Fruit fly (Drosophila melanogaster) whole organism, embryonic: Measurements from ENCODE around the gene Cpr64Ad.

ENCODE experiments used
- BEAF-32 ChIP-seq: fragments of 200-800 bp; sonication (Bioruptor generic); optimal IDR thresholded peaks from 3 replicates; lab custom pipeline; 2017; ENCODE audit warnings: missing biosample characterization, missing genetic modification characterization, mild to moderate bottlenecking, moderate library complexity, missing genetic modification reagents
- C15 ChIP-seq: fragments of 200-800 bp; sonication (Bioruptor generic); IDR thresholded peaks from 3 replicates; pipeline ENCODE4 v1.3.6; 2022; ENCODE audit warnings: missing biosample characterization, missing genetic modification characterization
- CG10209 ChIP-seq: fragments of 200-800 bp; sonication (Bioruptor generic); optimal IDR thresholded peaks from 3 replicates; lab custom pipeline; 2017; ENCODE audit warnings: missing biosample characterization, mild to moderate bottlenecking, missing genetic modification characterization, missing genetic modification reagents
- CG1024 ChIP-seq: fragments of 200-800 bp; sonication (Bioruptor generic); IDR thresholded peaks from 2 replicates; pipeline ENCODE4 v1.3.6; 2022; ENCODE audit warnings: missing biosample characterization, missing genetic modification characterization
- CG10654 ChIP-seq: fragments of 200-800 bp; sonication (Bioruptor generic); optimal IDR thresholded peaks from 2 replicates; lab custom pipeline; 2016; ENCODE audit warnings: missing biosample characterization, missing genetic modification characterization
- CG11456 ChIP-seq: fragments of 200-800 bp; sonication (Bioruptor generic); IDR thresholded peaks from 3 replicates; pipeline ENCODE4 v1.3.6; 2022; ENCODE audit warnings: missing biosample characterization, missing genetic modification characterization
- CG13424 ChIP-seq: fragments of 200-800 bp; sonication (Bioruptor generic); optimal IDR thresholded peaks from 2 replicates; lab custom pipeline; 2019; ENCODE audit warnings: missing biosample characterization, mild to moderate bottlenecking, missing genetic modification characterization, moderate library complexity
- CG14667 ChIP-seq: fragments of 200-800 bp; sonication (Bioruptor generic); IDR thresholded peaks from 2 replicates; pipeline ENCODE4 v1.3.6; 2022; ENCODE audit warnings: missing biosample characterization, missing genetic modification characterization
- CG14860 ChIP-seq: fragments of 200-800 bp; sonication (Bioruptor generic); IDR thresholded peaks from 3 replicates; pipeline ENCODE4 v1.3.6; 2022; ENCODE audit warnings: missing biosample characterization, missing genetic modification characterization; ENCODE audit not compliant: partially characterized antibody
- CG15269 ChIP-seq: fragments of 200-800 bp; sonication (Bioruptor generic); optimal IDR thresholded peaks from 2 replicates; lab custom pipeline; 2018; ENCODE audit warnings: missing biosample characterization, mild to moderate bottlenecking, missing genetic modification characterization, moderate library complexity
- CG17612 ChIP-seq: fragments of 200-800 bp; sonication (Bioruptor generic); IDR thresholded peaks from 2 replicates; pipeline ENCODE4 v1.3.6; 2022; ENCODE audit warnings: missing biosample characterization, missing genetic modification characterization
- CG17912 ChIP-seq: fragments of 200-800 bp; sonication (Bioruptor generic); optimal IDR thresholded peaks from 2 replicates; lab custom pipeline; 2018; ENCODE audit warnings: missing biosample characterization, mild to moderate bottlenecking, missing genetic modification characterization
- CG2199 ChIP-seq: fragments of 200-800 bp; sonication (Bioruptor generic); IDR thresholded peaks from 3 replicates; pipeline ENCODE4 v1.3.6; 2022; ENCODE audit warnings: missing biosample characterization, missing genetic modification characterization
- CG2712 ChIP-seq: fragments of 200-800 bp; optimal IDR thresholded peaks from 3 replicates; lab custom pipeline; 2019; ENCODE audit warnings: missing biosample characterization, mild to moderate bottlenecking, missing genetic modification characterization, moderate library complexity
- CG30431 ChIP-seq: fragments of 200-800 bp; sonication (Bioruptor generic); optimal IDR thresholded peaks from 2 replicates; lab custom pipeline; 2017; ENCODE audit warnings: missing biosample characterization, missing genetic modification characterization
- CG8290 ChIP-seq, 3 experiments: fragments of 200-800 bp; sonication (Bioruptor generic); optimal IDR thresholded peaks; 2 replicates each; lab custom pipeline; 2016 to 2019; ENCODE audit warnings: missing biosample characterization in 3 of 3, missing genetic modification characterization in 3 of 3, mild to moderate bottlenecking in 2 of 3, moderate library complexity in 1 of 3
- CG8359 ChIP-seq: fragments of 200-800 bp; sonication (Bioruptor generic); optimal IDR thresholded peaks from 2 replicates; lab custom pipeline; 2017; ENCODE audit warnings: missing biosample characterization, mild to moderate bottlenecking, missing genetic modification characterization, borderline replicate concordance
- CG9215 ChIP-seq: fragments of 200-800 bp; sonication (Bioruptor generic); IDR thresholded peaks from 2 replicates; pipeline ENCODE4 v1.3.6; 2022; ENCODE audit warnings: missing biosample characterization, missing genetic modification characterization
- Ets65A ChIP-seq: fragments of 200-800 bp; sonication (Bioruptor generic); peaks from one replicate; lab custom pipeline; 2016; ENCODE audit warnings: missing biosample characterization, missing genetic modification characterization
- H15 ChIP-seq: fragments of 200-800 bp; sonication (Bioruptor generic); IDR thresholded peaks from 3 replicates; pipeline ENCODE4 v1.3.6; 2022; ENCODE audit warnings: missing biosample characterization, missing genetic modification characterization
- HLH54F ChIP-seq: fragments of 200-800 bp; sonication (Bioruptor generic); optimal IDR thresholded peaks from 3 replicates; lab custom pipeline; 2016; ENCODE audit warnings: missing biosample characterization, missing genetic modification characterization
- HmgZ ChIP-seq: fragments of 200-800 bp; sonication (Bioruptor generic); optimal IDR thresholded peaks from 2 replicates; lab custom pipeline; 2018; ENCODE audit warnings: missing biosample characterization, mild to moderate bottlenecking, missing genetic modification characterization
- Hsf ChIP-seq: fragments of 200-800 bp; sonication (Bioruptor generic); optimal IDR thresholded peaks from 3 replicates; lab custom pipeline; 2016; ENCODE audit warnings: missing biosample characterization, missing genetic modification characterization
- Mad ChIP-seq: fragments of 200-800 bp; sonication (Bioruptor generic); optimal IDR thresholded peaks from 2 replicates; lab custom pipeline; 2016; ENCODE audit warnings: missing biosample characterization, missing genetic modification characterization
- Max ChIP-seq: fragments of 200-800 bp; sonication (Bioruptor generic); optimal IDR thresholded peaks from 2 replicates; lab custom pipeline; 2016; ENCODE audit warnings: missing biosample characterization, mild to moderate bottlenecking, missing genetic modification characterization
- NfI ChIP-seq: fragments of 200-800 bp; sonication (Bioruptor generic); optimal IDR thresholded peaks from 3 replicates; lab custom pipeline; 2018; ENCODE audit warnings: missing biosample characterization, mild to moderate bottlenecking, missing genetic modification characterization, moderate library complexity
- TFAM ChIP-seq: fragments of 200-800 bp; sonication (Bioruptor generic); optimal IDR thresholded peaks from 2 replicates; lab custom pipeline; 2017; ENCODE audit warnings: missing biosample characterization, missing genetic modification characterization, inconsistent platforms
- Xbp1 ChIP-seq: fragments of 200-800 bp; sonication (Bioruptor generic); optimal IDR thresholded peaks from 3 replicates; lab custom pipeline; 2016; ENCODE audit warnings: missing biosample characterization, mild to moderate bottlenecking, missing genetic modification characterization
- ab ChIP-seq: fragments of 200-800 bp; sonication (Bioruptor generic); optimal IDR thresholded peaks from 2 replicates; lab custom pipeline; 2016; ENCODE audit warnings: missing biosample characterization, missing genetic modification characterization
- amos ChIP-seq: fragments of 200-800 bp; sonication (Bioruptor generic); IDR thresholded peaks from 2 replicates; pipeline ENCODE4 v1.3.6; 2022; ENCODE audit warnings: missing biosample characterization, missing genetic modification characterization; ENCODE audit not compliant: partially characterized antibody
- cad ChIP-seq: fragments of >200 bp; optimal IDR thresholded peaks from 2 replicates; lab custom pipeline; 2017; ENCODE audit warnings: missing biosample characterization, missing genetic modification characterization
- danr ChIP-seq: fragments of 200-800 bp; sonication (Bioruptor generic); IDR thresholded peaks from 2 replicates; pipeline ENCODE4 v1.3.6; 2022; ENCODE audit warnings: missing biosample characterization, missing genetic modification characterization
- dmrt11E ChIP-seq: fragments of 200-800 bp; sonication (Bioruptor generic); optimal IDR thresholded peaks from 3 replicates; lab custom pipeline; 2018; ENCODE audit warnings: missing biosample characterization, mild to moderate bottlenecking, missing genetic modification characterization, moderate library complexity
- dysf ChIP-seq: fragments of 200-800 bp; sonication (Bioruptor generic); IDR thresholded peaks from 3 replicates; pipeline ENCODE4 v1.3.6; 2022; ENCODE audit warnings: missing biosample characterization, missing genetic modification characterization
- esg ChIP-seq: fragments of 200-800 bp; sonication (Bioruptor generic); conservative IDR thresholded peaks from 2 replicates; pipeline ENCODE4 v1.3.6; 2022; ENCODE audit warnings: missing biosample characterization, missing genetic modification characterization
- fd102C ChIP-seq: fragments of 200-800 bp; sonication (Bioruptor generic); optimal IDR thresholded peaks from 2 replicates; lab custom pipeline; 2018; ENCODE audit warnings: missing biosample characterization, mild to moderate bottlenecking, missing genetic modification characterization, moderate library complexity
- hbn ChIP-seq: fragments of 200-800 bp; sonication (Bioruptor generic); IDR thresholded peaks from 2 replicates; pipeline ENCODE4 v1.3.6; 2022; ENCODE audit warnings: missing biosample characterization, missing genetic modification characterization; ENCODE audit not compliant: partially characterized antibody
- ind ChIP-seq: fragments of 200-800 bp; sonication (Bioruptor generic); optimal IDR thresholded peaks from 3 replicates; lab custom pipeline; 2016; ENCODE audit warnings: missing biosample characterization, missing genetic modification characterization
- klu ChIP-seq: fragments of 200-800 bp; sonication (Bioruptor generic); IDR thresholded peaks from 2 replicates; pipeline ENCODE4 v1.3.6; 2022; ENCODE audit warnings: missing biosample characterization, missing genetic modification characterization
- odd ChIP-seq: fragments of 200-800 bp; sonication (Bioruptor generic); optimal IDR thresholded peaks from 2 replicates; lab custom pipeline; 2017; ENCODE audit warnings: missing biosample characterization, mild to moderate bottlenecking, missing genetic modification characterization
- ranshi ChIP-seq: fragments of 200-800 bp; sonication (Bioruptor generic); IDR thresholded peaks from 2 replicates; pipeline ENCODE4 v1.3.6; 2022; ENCODE audit warnings: missing biosample characterization, missing genetic modification characterization
- ro ChIP-seq: fragments of 200-800 bp; sonication (Bioruptor generic); IDR thresholded peaks from 2 replicates; pipeline ENCODE4 v1.3.6; 2022; ENCODE audit warnings: missing biosample characterization, missing genetic modification characterization
- salm ChIP-seq: fragments of 200-800 bp; sonication (Bioruptor generic); optimal IDR thresholded peaks from 2 replicates; lab custom pipeline; 2018; ENCODE audit warnings: missing biosample characterization, mild to moderate bottlenecking, missing genetic modification characterization
- sens ChIP-seq: fragments of 200-800 bp; sonication (Bioruptor generic); peaks from one replicate; lab custom pipeline; 2016; ENCODE audit warnings: missing biosample characterization, missing genetic modification characterization
- seq ChIP-seq: fragments of 200-800 bp; sonication (Bioruptor generic); IDR thresholded peaks from 2 replicates; pipeline ENCODE4 v1.3.6; 2022; ENCODE audit warnings: missing biosample characterization, missing genetic modification characterization
- sob ChIP-seq: fragments of 200-800 bp; sonication (Bioruptor generic); IDR thresholded peaks from 2 replicates; pipeline ENCODE4 v1.3.6; 2022; ENCODE audit warnings: missing biosample characterization, missing genetic modification characterization
- tgo ChIP-seq: fragments of 200-800 bp; sonication (Bioruptor generic); IDR thresholded peaks from 3 replicates; pipeline ENCODE4 v1.3.6; 2022; ENCODE audit warnings: missing biosample characterization, missing genetic modification characterization
- unpg ChIP-seq: fragments of 200-800 bp; sonication (Bioruptor generic); optimal IDR thresholded peaks from 3 replicates; lab custom pipeline; 2018; ENCODE audit warnings: missing biosample characterization, mild to moderate bottlenecking, missing genetic modification characterization, moderate library complexity
- vfl ChIP-seq: fragments of 200-800 bp; sonication (Bioruptor generic); optimal IDR thresholded peaks from 2 replicates; lab custom pipeline; 2016; ENCODE audit warnings: missing biosample characterization, missing genetic modification characterization
- wor ChIP-seq: fragments of 200-800 bp; sonication (Bioruptor generic); IDR thresholded peaks from 2 replicates; pipeline ENCODE4 v1.3.6; 2022; ENCODE audit warnings: missing biosample characterization, missing genetic modification characterization
- yki ChIP-seq: fragments of >200 bp; optimal IDR thresholded peaks from 3 replicates; lab custom pipeline; 2018

Gene Cpr64Ad

dm6 chr3L:4254301-4254834, 39.2 kb downstream of the Cpr64Ad start, which contains the start of the genes ago and CG1265 (continued):
- peak; percentile 50 for TF ChIP-seq ranshi (GFP tag; lab: Robert Waterston, UW)
- no peak for TF ChIP-seq CG2199 (GFP tag; lab: Robert Waterston, UW)
- no peak for TF ChIP-seq CG17612
- TF ChIP-seq ind (GFP tag; lab: Kevin White, UChicago) = peak; percentile 28
- TF ChIP-seq dmrt11E (tag; lab: Kevin White, UChicago) = peak; percentile 23
- TF ChIP-seq HmgZ (tag; lab: Kevin White, UChicago) = no peak
- TF ChIP-seq CG1024 (GFP tag; lab: Robert Waterston, UW) = peak; percentile 32; the same call in 1 of the 2 replicates
- TF ChIP-seq CG10654 (GFP tag; lab: Kevin White, UChicago) = peak; percentile 28
- TF ChIP-seq cad = no peak
- peak; percentile 69 for TF ChIP-seq CG2712 (tag; lab: Kevin White, UChicago)
- 0 out of 2 replicates have a peak, but pooled peaks have one; percentile 7 for TF ChIP-seq esg (GFP tag; lab: Robert Waterston, UW)
- TF ChIP-seq klu (GFP tag; lab: Robert Waterston, UW) = peak; percentile 16; the same call in 1 of the 2 replicates
- TF ChIP-seq Hsf (GFP tag; lab: Kevin White, UChicago) = peak; percentile 5
- TF ChIP-seq ro = no peak
- TF ChIP-seq NfI (GFP tag; lab: Kevin White, UChicago) = peak; percentile 49
- TF ChIP-seq Ets65A = peak; percentile 63
- peak; percentile 57 for TF ChIP-seq CG13424 (tag; lab: Kevin White, UChicago)
- peak; percentile 72 for TF ChIP-seq CG17912 (GFP tag; lab: Kevin White, UChicago)
- TF ChIP-seq dysf (GFP tag; lab: Robert Waterston, UW) = peak; percentile 40; the same call in 1 of the 3 replicates
- TF ChIP-seq CG14667 (GFP tag; lab: Robert Waterston, UW) = peak; percentile 46; the same call in 1 of the 2 replicates
- peak; percentile 26 for TF ChIP-seq HLH54F (GFP tag; lab: Kevin White, UChicago)
- TF ChIP-seq H15 = peak; percentile 31; the same call in 1 of the 3 replicates
- no peak for TF ChIP-seq Max (GFP tag; lab: Kevin White, UChicago)
- TF ChIP-seq yki (lab: Kevin White, UChicago) = no peak
- TF ChIP-seq hbn (GFP tag; lab: Robert Waterston, UW) = no peak
- peak; percentile 29 for TF ChIP-seq Xbp1
- peak; percentile 67 for TF ChIP-seq BEAF-32 (GFP tag; lab: Kevin White, UChicago)
- no peak for TF ChIP-seq CG30431 (GFP tag; lab: Kevin White, UChicago)
- no peak for TF ChIP-seq CG8290 (GFP tag; optimal IDR thresholded peaks at IDR 0.05; lab: Kevin White, UChicago)
- peak in 1 of 2 experiments; percentile 53 for TF ChIP-seq CG8290 (tag; optimal IDR thresholded peaks at IDR 0.05; lab: Kevin White, UChicago)
- no peak for TF ChIP-seq TFAM
- peak; percentile 46 for TF ChIP-seq CG9215
- peak; percentile 52 for TF ChIP-seq CG15269 (tag; lab: Kevin White, UChicago)
- TF ChIP-seq vfl (GFP tag; lab: Kevin White, UChicago) = no peak
- TF ChIP-seq ab (GFP tag; lab: Kevin White, UChicago) = peak; percentile 14
- peak; percentile 61 for TF ChIP-seq amos (GFP tag; lab: Robert Waterston, UW)
- no peak for TF ChIP-seq danr (GFP tag; lab: Robert Waterston, UW)
- TF ChIP-seq C15 (GFP tag; lab: Robert Waterston, UW) = no peak
- peak; percentile 15; the same call in 1 of the 2 replicates for TF ChIP-seq sob (GFP tag; lab: Robert Waterston, UW)
- TF ChIP-seq fd102C = no peak
- no peak for TF ChIP-seq seq (GFP tag; lab: Robert Waterston, UW)
- TF ChIP-seq CG11456 (GFP tag; lab: Robert Waterston, UW) = peak; percentile 78
- TF ChIP-seq Mad = peak; percentile 10
- no peak for TF ChIP-seq salm (tag; lab: Kevin White, UChicago)
- TF ChIP-seq wor = no peak
- 0 out of 3 replicates have a peak, but pooled peaks have one; percentile 4 for TF ChIP-seq CG14860 (GFP tag; lab: Robert Waterston, UW)
- peak; percentile 7 for TF ChIP-seq unpg (GFP tag; lab: Kevin White, UChicago)
- peak; percentile 15; the same call in 1 of the 3 replicates for TF ChIP-seq tgo (GFP tag; lab: Robert Waterston, UW)
- peak; percentile 52 for TF ChIP-seq sens (GFP tag; lab: Kevin White, UChicago)
- peak; percentile 57 for TF ChIP-seq CG10209 (GFP tag; lab: Kevin White, UChicago)
- peak; percentile 45 for TF ChIP-seq odd
- no peak for TF ChIP-seq CG8359 (GFP tag; lab: Kevin White, UChicago)
